Fruit fly (Drosophila melanogaster): ENCODE measurements around the gene Osi22.

- TF ChIP-seq CG8478 (optimal IDR thresholded peaks at IDR 0.05): no peak
- no peak for TF ChIP-seq CTCF (optimal IDR thresholded peaks at IDR 0.05)
Measured at dm6 chr3R:13319873-13320272, 29.4 kb downstream of the Osi22 start.

Data from S2 (cell line).